Worm (Caenorhabditis elegans): ENCODE results near the gene psf-1.

DNA sequence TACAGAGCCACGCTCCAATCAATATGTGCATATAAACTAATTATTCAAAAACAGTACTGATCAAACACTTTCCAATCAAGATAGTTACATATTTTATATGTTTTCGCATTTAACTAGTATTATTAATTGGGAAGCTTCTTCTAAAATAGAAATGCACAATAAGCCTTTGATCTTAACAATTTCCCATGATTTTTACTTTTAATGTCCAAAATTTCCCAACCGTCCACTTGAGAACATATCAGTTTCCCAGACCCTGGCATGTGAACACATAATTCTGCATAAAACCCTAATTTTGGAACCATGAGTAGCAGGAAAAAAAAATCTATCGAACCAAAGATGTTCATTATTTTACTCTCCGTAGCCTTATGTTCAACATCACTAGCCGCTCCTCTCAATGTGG, 7.9 kb downstream of the psf-1 start, which contains the start of gene R53.8:
- TF ChIP-seq lin-39 (tag; optimal IDR thresholded peaks at IDR 0.05) (no peak), ztf-11 (tag; optimal IDR thresholded peaks at IDR 0.05) (no peak), elt-3 (tag; optimal IDR thresholded peaks at IDR 0.05) (no peak), nhr-21 (tag; optimal IDR thresholded peaks at IDR 0.05) (no peak), ceh-82 (tag; optimal IDR thresholded peaks at IDR 0.05) (no peak), unc-62 (GFP tag; optimal IDR thresholded peaks at IDR 0.05) (no peak), nhr-6 (tag; optimal IDR thresholded peaks at IDR 0.05) (no peak), nhr-10 (tag; optimal IDR thresholded peaks at IDR 0.05) (no peak), R02D3.7 (tag; optimal IDR thresholded peaks at IDR 0.05) (no peak), unc-39 (tag; optimal IDR thresholded peaks at IDR 0.05) (no peak), zag-1 (tag; optimal IDR thresholded peaks at IDR 0.05) (no peak), fos-1 (tag; optimal IDR thresholded peaks at IDR 0.05) (no peak)
